Fruit fly (Drosophila melanogaster): ENCODE measurements around the gene CecC.

Gene CecC

dm6 chr3R:30235253-30235652 lies 19.0 kb downstream of the CecC start (continued):
- TF ChIP-seq lilli (GFP tag; optimal IDR thresholded peaks at IDR 0.05): no peak
- TF ChIP-seq amos (GFP tag; IDR thresholded peaks at IDR 0.05; ENCODE audit: partially characterized antibody): no peak
- TF ChIP-seq CG10959 (GFP tag; IDR thresholded peaks at IDR 0.05): no peak
- peak; percentile 26; the same call in 1 of the 2 replicates for TF ChIP-seq CG10366 (GFP tag; IDR thresholded peaks at IDR 0.05)
- no peak for TF ChIP-seq stc (GFP tag; IDR thresholded peaks at IDR 0.05)
- TF ChIP-seq pfk (GFP tag; optimal IDR thresholded peaks at IDR 0.05): no peak
- no peak for TF ChIP-seq Rx (GFP tag; IDR thresholded peaks at IDR 0.05)
- TF ChIP-seq CG2129 (GFP tag; IDR thresholded peaks at IDR 0.05; ENCODE audit: partially characterized antibody): no peak
- TF ChIP-seq ara (GFP tag; IDR thresholded peaks at IDR 0.05): no peak
- peak; percentile 16 for TF ChIP-seq caup (GFP tag; optimal IDR thresholded peaks at IDR 0.05; ENCODE audit: severe bottlenecking)
- TF ChIP-seq CG2712 (tag; optimal IDR thresholded peaks at IDR 0.05): peak; percentile 40
- TF ChIP-seq ftz-f1 (GFP tag; optimal IDR thresholded peaks at IDR 0.05): no peak
- TF ChIP-seq CG11504 (tag; optimal IDR thresholded peaks at IDR 0.05): peak; percentile 71
- no peak for TF ChIP-seq fru (optimal IDR thresholded peaks at IDR 0.05)
- no peak for TF ChIP-seq CG12104 (GFP tag; optimal IDR thresholded peaks at IDR 0.05)
- TF ChIP-seq tap (tag; optimal IDR thresholded peaks at IDR 0.05): peak; percentile 35
- no peak for TF ChIP-seq CG10321 (GFP tag; IDR thresholded peaks at IDR 0.05)
- no peak for TF ChIP-seq sd (tag; optimal IDR thresholded peaks at IDR 0.05)
- no peak for TF ChIP-seq CG8944 (GFP tag; optimal IDR thresholded peaks at IDR 0.05)
- no peak for TF ChIP-seq vnd (GFP tag; IDR thresholded peaks at IDR 0.05; ENCODE audit: partially characterized antibody)
- TF ChIP-seq ro (GFP tag; IDR thresholded peaks at IDR 0.05): no peak
- no peak; the same call in 2 of the 3 replicates for TF ChIP-seq B-H1 (GFP tag; IDR thresholded peaks at IDR 0.05)
- no peak for TF ChIP-seq CG12942 (GFP tag; optimal IDR thresholded peaks at IDR 0.05)
- no peak for TF ChIP-seq Dad (GFP tag; optimal IDR thresholded peaks at IDR 0.05)
- no peak for TF ChIP-seq CG13624 (GFP tag; optimal IDR thresholded peaks at IDR 0.05)
- TF ChIP-seq run (tag; optimal IDR thresholded peaks at IDR 0.05): no peak
- TF ChIP-seq CG18262 (tag; optimal IDR thresholded peaks at IDR 0.05): peak; percentile 44
- TF ChIP-seq tll (GFP tag; optimal IDR thresholded peaks at IDR 0.05): no peak
- no peak for TF ChIP-seq CG16813 (GFP tag; IDR thresholded peaks at IDR 0.05; ENCODE audit: partially characterized antibody)
- TF ChIP-seq CG9932 (GFP tag; IDR thresholded peaks at IDR 0.05): no peak
- TF ChIP-seq CG43689 (GFP tag; IDR thresholded peaks at IDR 0.05): no peak
- no peak for TF ChIP-seq BtbVII (GFP tag; optimal IDR thresholded peaks at IDR 0.05)
- TF ChIP-seq CG13894 (tag; optimal IDR thresholded peaks at IDR 0.05): no peak
- no peak for TF ChIP-seq gcm2 (GFP tag; optimal IDR thresholded peaks at IDR 0.05)
- peak; percentile 17 for TF ChIP-seq CG14710 (tag; optimal IDR thresholded peaks at IDR 0.05)
- no peak for TF ChIP-seq fd3F (GFP tag; optimal IDR thresholded peaks at IDR 0.05)
- TF ChIP-seq psq (GFP tag; optimal IDR thresholded peaks at IDR 0.05): no peak
- no peak for TF ChIP-seq HLH4C (GFP tag; IDR thresholded peaks at IDR 0.05; ENCODE audit: partially characterized antibody)
- TF ChIP-seq Ravus (GFP tag; IDR thresholded peaks at IDR 0.05): no peak
- TF ChIP-seq Xrp1 (GFP tag; IDR thresholded peaks at IDR 0.05): peak; percentile 68; the same call in 1 of the 2 replicates
- TF ChIP-seq Sry-β (GFP tag; optimal IDR thresholded peaks at IDR 0.05): no peak
- TF ChIP-seq CG11696 (GFP tag; IDR thresholded peaks at IDR 0.05): no peak
- TF ChIP-seq CG2116 (GFP tag; optimal IDR thresholded peaks at IDR 0.05): no peak
- no peak for TF ChIP-seq eyg (GFP tag; optimal IDR thresholded peaks at IDR 0.05)
- no peak for TF ChIP-seq CG4424 (GFP tag; optimal IDR thresholded peaks at IDR 0.05)
- no peak for TF ChIP-seq CG30403 (GFP tag; optimal IDR thresholded peaks at IDR 0.05)
- TF ChIP-seq CG32532 (GFP tag; IDR thresholded peaks at IDR 0.05): no peak
- no peak for TF ChIP-seq NFAT (GFP tag; IDR thresholded peaks at IDR 0.05)
- no peak for TF ChIP-seq fd102C (GFP tag; optimal IDR thresholded peaks at IDR 0.05)
- peak; percentile 10 for TF ChIP-seq PHDP (tag; optimal IDR thresholded peaks at IDR 0.05)
- TF ChIP-seq CG7357 (GFP tag; IDR thresholded peaks at IDR 0.05): no peak
- no peak for TF ChIP-seq Dek (tag; optimal IDR thresholded peaks at IDR 0.05)

All from whole organism, embryonic.